Fruit fly (Drosophila melanogaster): ENCODE measurements around the gene Decay.

dm6 chr3R:16453597-16453996 is 47.3 kb downstream of the Decay start, which contains the start of gene Pak3:
- TF ChIP-seq CG31627 (GFP tag; optimal IDR thresholded peaks at IDR 0.05) (no peak), Hr39 (GFP tag; optimal IDR thresholded peaks at IDR 0.05) (no peak), Gug (GFP tag; IDR thresholded peaks at IDR 0.05) (no peak), lz (GFP tag; optimal IDR thresholded peaks at IDR 0.05) (no peak), CG16779 (tag; optimal IDR thresholded peaks at IDR 0.05) (no peak), dac (GFP tag; optimal IDR thresholded peaks at IDR 0.05) (no peak), Sox102F (GFP tag; optimal IDR thresholded peaks at IDR 0.05) (no peak), Blimp-1 (GFP tag; optimal IDR thresholded peaks at IDR 0.05) (no peak), CG4318 (GFP tag; optimal IDR thresholded peaks at IDR 0.05) (no peak), Eip75B (GFP tag; optimal IDR thresholded peaks at IDR 0.05) (no peak)

Measured in whole organism, prepupa.